Worm (Caenorhabditis elegans): ENCODE data around the gene F57H12.6.

- TF ChIP-seq tab-1 (GFP tag; IDR thresholded peaks at IDR 0.05) (no peak), ref-1 (GFP tag; conservative IDR thresholded peaks at IDR 0.05) (no peak), ztf-29 (GFP tag; IDR thresholded peaks at IDR 0.05) (no peak), cog-1 (tag; optimal IDR thresholded peaks at IDR 0.05) (no peak), ztf-23 (GFP tag; IDR thresholded peaks at IDR 0.05) (no peak), flt-1 (GFP tag; IDR thresholded peaks at IDR 0.05) (no peak), med-1 (GFP tag; optimal IDR thresholded peaks at IDR 0.05; ENCODE audit: insufficient read depth) (no peak), klf-2 (GFP tag; conservative IDR thresholded peaks at IDR 0.05) (no peak), T22C8.4 (GFP tag; IDR thresholded peaks at IDR 0.05) (no peak)
Observed at ce11 chrIV:8007549-8007948, 31.4 kb upstream of the F57H12.6 start.
